Worm (Caenorhabditis elegans) whole organism, L3 larva: ENCODE results near the gene W07A12.8.

Source experiments
- ceh-82 ChIP-seq: fragments of 150-350 bp; optimal IDR thresholded peaks from 2 replicates; lab custom pipeline; 2014; ENCODE audit warnings: missing biosample characterization, missing genetic modification characterization
- egl-5 ChIP-seq: fragments of 150-350 bp; optimal IDR thresholded peaks from 2 replicates; lab custom pipeline; 2017; ENCODE audit warnings: missing biosample characterization, missing genetic modification reagents, missing genetic modification characterization, inconsistent platforms
- elt-1 ChIP-seq: fragments of 150-350 bp; optimal IDR thresholded peaks from 2 replicates; lab custom pipeline; 2014; ENCODE audit warnings: missing biosample characterization, missing genetic modification characterization
- hmg-11 ChIP-seq: sonication (generic microtip); optimal IDR thresholded peaks from 2 replicates; lab custom pipeline; 2016; ENCODE audit warnings: missing genetic modification characterization, missing compliant biosample characterization
- mml-1 ChIP-seq: fragments of 150-350 bp; sonication (generic microtip); optimal IDR thresholded peaks from 3 replicates; lab custom pipeline; 2014; ENCODE audit warnings: missing biosample characterization, missing genetic modification characterization
- nhr-23 ChIP-seq: fragments of 150-350 bp; optimal IDR thresholded peaks from 2 replicates; lab custom pipeline; 2014; ENCODE audit warnings: missing biosample characterization, missing genetic modification reagents, missing genetic modification characterization
- nhr-28 ChIP-seq: fragments of 150-350 bp; optimal IDR thresholded peaks from 2 replicates; lab custom pipeline; 2014; ENCODE audit warnings: missing biosample characterization, missing genetic modification characterization
- snpc-4 ChIP-seq: fragments of 150-350 bp; optimal IDR thresholded peaks from 2 replicates; lab custom pipeline; 2014; ENCODE audit warnings: missing biosample characterization, missing genetic modification characterization
- unc-62 ChIP-seq: fragments of 150-350 bp; sonication (generic microtip); optimal IDR thresholded peaks from 4 replicates; lab custom pipeline; 2014; ENCODE audit warnings: missing biosample characterization, missing genetic modification reagents, missing genetic modification characterization

DNA sequence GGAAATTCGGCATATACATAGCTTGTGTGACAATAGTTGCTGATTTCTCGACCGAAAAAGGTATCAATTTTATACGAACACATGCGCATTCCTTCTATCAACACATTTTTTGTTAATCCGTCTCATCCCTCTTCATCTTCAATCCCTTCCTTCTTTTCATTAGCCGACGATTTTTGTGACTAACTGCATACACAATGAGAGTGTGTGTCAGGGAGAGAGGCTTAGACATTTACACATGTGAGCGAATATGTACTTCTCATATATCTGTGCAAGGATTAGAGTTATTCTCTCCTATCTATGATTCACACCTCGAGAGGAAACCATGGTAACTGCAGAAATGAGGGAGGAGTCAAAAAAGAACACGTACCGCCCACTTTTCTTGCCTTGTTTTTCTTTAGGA, 35.3 kb downstream of the W07A12.8 start:
- TF ChIP-seq elt-1 (tag; lab: Kevin White, UChicago) (no peak), mml-1 (tag; lab: Kevin White, UChicago) (no peak), unc-62 (no peak), hmg-11 (tag; lab: Kevin White, UChicago) (no peak), nhr-23 (no peak), snpc-4 (tag; lab: Kevin White, UChicago) (no peak), egl-5 (tag; lab: Kevin White, UChicago) (no peak), nhr-28 (tag; lab: Kevin White, UChicago) (no peak), ceh-82 (no peak)
